Worm (Caenorhabditis elegans): Measurements from ENCODE around the gene ZK632.10.

DNA sequence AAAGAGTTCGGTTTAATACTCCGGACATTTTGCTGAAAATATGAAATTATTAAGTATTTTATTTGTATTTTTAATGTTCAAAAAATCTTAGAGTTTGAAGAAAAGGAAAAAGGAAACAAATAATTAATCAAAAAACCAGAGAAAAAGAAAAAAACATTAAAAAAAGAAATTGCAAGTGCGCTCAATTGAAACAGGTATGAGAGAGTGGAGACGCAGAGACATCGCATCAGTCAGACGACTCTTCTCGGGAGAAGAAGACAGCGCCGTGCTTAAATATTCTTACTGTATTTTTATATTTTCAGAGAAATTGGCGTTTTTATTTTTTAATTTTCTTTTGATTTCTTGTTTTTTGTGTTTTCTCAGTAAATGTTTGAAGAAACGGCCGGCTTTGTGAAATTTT, 20.6 kb upstream of the ZK632.10 start, which contains the start of gene mrpl-36:
- no peak for TF ChIP-seq ztf-23 (GFP tag; IDR thresholded peaks at IDR 0.05)
- no peak for TF ChIP-seq flt-1 (GFP tag; IDR thresholded peaks at IDR 0.05)
- no peak for TF ChIP-seq ref-1 (GFP tag; conservative IDR thresholded peaks at IDR 0.05)
- TF ChIP-seq cog-1 (tag; optimal IDR thresholded peaks at IDR 0.05): no peak
- no peak for TF ChIP-seq tab-1 (GFP tag; IDR thresholded peaks at IDR 0.05)

Data from whole organism, midembryonic.